Worm (Caenorhabditis elegans): ENCODE results near the gene F56C3.9.

The F56C3.9 gene

ce11 chrX:1386893-1387367 lies 6.9 kb downstream of the F56C3.9 start, which contains the start of gene F56C3.1:
TSS of gene F56C3.1 (plus strand) at chrX:1387317.
- TF ChIP-seq ceh-83 (GFP tag; optimal IDR thresholded peaks at IDR 0.05) (no peak), snpc-4 (tag; optimal IDR thresholded peaks at IDR 0.05) (no peak), pha-4 (tag; optimal IDR thresholded peaks at IDR 0.05) (no peak), unc-39 (tag; optimal IDR thresholded peaks at IDR 0.05) (no peak), mls-2 (tag; optimal IDR thresholded peaks at IDR 0.05) (no peak), ceh-39 (tag; optimal IDR thresholded peaks at IDR 0.05) (no peak), blmp-1 (tag; optimal IDR thresholded peaks at IDR 0.05) (no peak), unc-62 (GFP tag; optimal IDR thresholded peaks at IDR 0.05) (no peak), drap-1 (GFP tag; optimal IDR thresholded peaks at IDR 0.05) (no peak), hlh-1 (tag; optimal IDR thresholded peaks at IDR 0.05) (no peak), flh-1 (GFP tag; optimal IDR thresholded peaks at IDR 0.05) (no peak), lin-13 (tag; optimal IDR thresholded peaks at IDR 0.05) (no peak), nhr-12 (tag; optimal IDR thresholded peaks at IDR 0.05) (no peak), mep-1 (tag; optimal IDR thresholded peaks at IDR 0.05) (no peak), bed-3 (GFP tag; optimal IDR thresholded peaks at IDR 0.05) (no peak), tbx-8 (GFP tag; optimal IDR thresholded peaks at IDR 0.05) (no peak)

- TF ChIP-seq ztf-11 (tag; optimal IDR thresholded peaks at IDR 0.05) = no peak
- no peak for TF ChIP-seq unc-62 (GFP tag; optimal IDR thresholded peaks at IDR 0.05)
- TF ChIP-seq bed-3 (GFP tag; optimal IDR thresholded peaks at IDR 0.05) = no peak
- no peak for TF ChIP-seq lin-13 (tag; optimal IDR thresholded peaks at IDR 0.05)
- TF ChIP-seq drap-1 (GFP tag; optimal IDR thresholded peaks at IDR 0.05) = no peak
- no peak for TF ChIP-seq M03D4.4 (tag; optimal IDR thresholded peaks at IDR 0.05)
Observed at ce11 chrX:1384538-1384937, 9.3 kb downstream of the F56C3.9 start, which contains the start of gene F56C3.8. TSS of gene F56C3.8 (minus strand) at chrX:1384638.

- TF ChIP-seq sem-2 (GFP tag; optimal IDR thresholded peaks at IDR 0.05) = no peak
- no peak for TF ChIP-seq elt-3 (tag; optimal IDR thresholded peaks at IDR 0.05)
- no peak for TF ChIP-seq blmp-1 (tag; optimal IDR thresholded peaks at IDR 0.05)
- no peak for TF ChIP-seq unc-39 (tag; optimal IDR thresholded peaks at IDR 0.05)
- no peak for TF ChIP-seq nhr-28 (tag; optimal IDR thresholded peaks at IDR 0.05)
- TF ChIP-seq pha-4 (tag; optimal IDR thresholded peaks at IDR 0.05) = no peak
- no peak for TF ChIP-seq ceh-43 (GFP tag; optimal IDR thresholded peaks at IDR 0.05)
- no peak for TF ChIP-seq elt-1 (tag; optimal IDR thresholded peaks at IDR 0.05; ENCODE audit: borderline replicate concordance, insufficient read depth)
- no peak for TF ChIP-seq ceh-83 (GFP tag; optimal IDR thresholded peaks at IDR 0.05)
- no peak for TF ChIP-seq nhr-2 (tag; optimal IDR thresholded peaks at IDR 0.05)
- TF ChIP-seq mls-2 (tag; optimal IDR thresholded peaks at IDR 0.05) = no peak
- no peak for TF ChIP-seq lsy-2 (tag; optimal IDR thresholded peaks at IDR 0.05)
- TF ChIP-seq ham-2 (GFP tag; optimal IDR thresholded peaks at IDR 0.05) = no peak
- no peak for TF ChIP-seq cnd-1 (tag; optimal IDR thresholded peaks at IDR 0.05)
- TF ChIP-seq ces-1 (GFP tag; optimal IDR thresholded peaks at IDR 0.05) = no peak
- TF ChIP-seq bed-3 (GFP tag; optimal IDR thresholded peaks at IDR 0.05) = no peak
Observed at ce11 chrX:1383546-1383945, 10.2 kb downstream of the F56C3.9 start.

ce11 chrX:1381565-1381964 lies 12.2 kb downstream of the F56C3.9 start, which contains the start of gene F56C3.10:
TSS of gene F56C3.10 (minus strand) at chrX:1381665.
- TF ChIP-seq nhr-2 (tag; optimal IDR thresholded peaks at IDR 0.05) (no peak), tbx-8 (GFP tag; optimal IDR thresholded peaks at IDR 0.05) (no peak), nhr-237 (tag; optimal IDR thresholded peaks at IDR 0.05) (no peak), unc-120 (tag; optimal IDR thresholded peaks at IDR 0.05; ENCODE audit: poor library complexity, severe bottlenecking) (no peak), ztf-11 (tag; optimal IDR thresholded peaks at IDR 0.05) (no peak), cnd-1 (tag; optimal IDR thresholded peaks at IDR 0.05) (no peak), lin-13 (tag; optimal IDR thresholded peaks at IDR 0.05) (no peak), M03D4.4 (tag; optimal IDR thresholded peaks at IDR 0.05) (no peak), ham-2 (GFP tag; optimal IDR thresholded peaks at IDR 0.05) (no peak), flh-1 (GFP tag; optimal IDR thresholded peaks at IDR 0.05) (no peak), ceh-39 (tag; optimal IDR thresholded peaks at IDR 0.05) (no peak), elt-3 (tag; optimal IDR thresholded peaks at IDR 0.05) (no peak), snpc-4 (tag; optimal IDR thresholded peaks at IDR 0.05) (no peak), zip-8 (tag; optimal IDR thresholded peaks at IDR 0.05) (no peak), nhr-76 (tag; optimal IDR thresholded peaks at IDR 0.05) (no peak), unc-62 (GFP tag; optimal IDR thresholded peaks at IDR 0.05) (no peak), bed-3 (GFP tag; optimal IDR thresholded peaks at IDR 0.05) (no peak), nhr-12 (tag; optimal IDR thresholded peaks at IDR 0.05) (no peak), drap-1 (GFP tag; optimal IDR thresholded peaks at IDR 0.05) (no peak), ceh-83 (GFP tag; optimal IDR thresholded peaks at IDR 0.05) (no peak)
